Fruit fly (Drosophila melanogaster) whole organism, embryonic: ENCODE measurements around the gene RabX6.

Source experiments
- ATbp ChIP-seq: fragments of 200-800 bp; sonication (Bioruptor generic); optimal IDR thresholded peaks from 2 replicates; lab custom pipeline; 2017; ENCODE audit warnings: missing biosample characterization, mild to moderate bottlenecking, missing genetic modification characterization, missing genetic modification reagents
- B-H1 ChIP-seq: fragments of 200-800 bp; sonication (Bioruptor generic); IDR thresholded peaks from 3 replicates; pipeline ENCODE4 v1.3.6; 2022; ENCODE audit warnings: missing biosample characterization, missing genetic modification characterization
- B-H2 ChIP-seq: fragments of 200-800 bp; sonication (Bioruptor generic); optimal IDR thresholded peaks from 2 replicates; lab custom pipeline; 2018; ENCODE audit warnings: missing biosample characterization, mild to moderate bottlenecking, missing genetic modification characterization
- CG10267 ChIP-seq: fragments of 200-800 bp; sonication (Bioruptor generic); optimal IDR thresholded peaks from 2 replicates; lab custom pipeline; 2018; ENCODE audit warnings: missing biosample characterization, mild to moderate bottlenecking, missing genetic modification characterization, moderate library complexity
- CG10565 ChIP-seq: fragments of 200-800 bp; sonication (Bioruptor generic); optimal IDR thresholded peaks from 3 replicates; lab custom pipeline; 2016; ENCODE audit warnings: missing biosample characterization, mild to moderate bottlenecking, missing genetic modification characterization
- CG11085 ChIP-seq: fragments of 200-800 bp; sonication (Bioruptor generic); IDR thresholded peaks from 2 replicates; pipeline ENCODE4 v1.3.6; 2022; ENCODE audit warnings: missing biosample characterization, missing genetic modification characterization
- CG13296 ChIP-seq: fragments of 200-800 bp; sonication (Bioruptor generic); optimal IDR thresholded peaks from 3 replicates; lab custom pipeline; 2018; ENCODE audit warnings: missing biosample characterization, mild to moderate bottlenecking, missing genetic modification characterization
- CG15514 ChIP-seq: fragments of 200-800 bp; sonication (Bioruptor generic); optimal IDR thresholded peaks from 3 replicates; lab custom pipeline; 2017; ENCODE audit warnings: missing biosample characterization, missing genetic modification characterization, mild to moderate bottlenecking, moderate library complexity, missing genetic modification reagents
- CG1602 ChIP-seq: fragments of 200-800 bp; sonication (Bioruptor generic); optimal IDR thresholded peaks from 3 replicates; lab custom pipeline; 2016; ENCODE audit warnings: missing biosample characterization, missing genetic modification characterization
- CG17186 ChIP-seq: fragments of 200-800 bp; sonication (Bioruptor generic); optimal IDR thresholded peaks from 3 replicates; lab custom pipeline; 2017; ENCODE audit warnings: missing biosample characterization, missing genetic modification reagents, missing genetic modification characterization
- CG17829 ChIP-seq: fragments of 200-800 bp; optimal IDR thresholded peaks from 2 replicates; lab custom pipeline; 2019; ENCODE audit warnings: missing biosample characterization, mild to moderate bottlenecking, missing genetic modification characterization, moderate library complexity
- CG18011 ChIP-seq: fragments of 200-800 bp; sonication (Bioruptor generic); optimal IDR thresholded peaks from 2 replicates; lab custom pipeline; 2017; ENCODE audit warnings: missing biosample characterization, missing genetic modification characterization, mild to moderate bottlenecking, moderate library complexity, missing genotype
- CG1832 ChIP-seq: fragments of 200-800 bp; sonication (Bioruptor generic); optimal IDR thresholded peaks from 2 replicates; lab custom pipeline; 2017; ENCODE audit warnings: missing biosample characterization, mild to moderate bottlenecking, missing genetic modification characterization, inconsistent platforms
- CG2199 ChIP-seq: fragments of 200-800 bp; sonication (Bioruptor generic); IDR thresholded peaks from 3 replicates; pipeline ENCODE4 v1.3.6; 2022; ENCODE audit warnings: missing biosample characterization, missing genetic modification characterization
- CG32767 ChIP-seq: fragments of 200-800 bp; sonication (Bioruptor generic); IDR thresholded peaks from 2 replicates; pipeline ENCODE4 v1.3.6; 2022; ENCODE audit warnings: missing biosample characterization, missing genetic modification characterization
- CG4328 ChIP-seq: fragments of 200-800 bp; sonication (Bioruptor generic); optimal IDR thresholded peaks from 3 replicates; lab custom pipeline; 2017; ENCODE audit warnings: missing biosample characterization, missing genetic modification reagents, missing genetic modification characterization
- CG4424 ChIP-seq: fragments of 200-800 bp; sonication (Bioruptor generic); optimal IDR thresholded peaks from 3 replicates; lab custom pipeline; 2016; ENCODE audit warnings: missing biosample characterization, missing genetic modification characterization
- CG4854 ChIP-seq: fragments of 200-800 bp; sonication (Bioruptor generic); optimal IDR thresholded peaks from 2 replicates; lab custom pipeline; 2016; ENCODE audit warnings: missing biosample characterization, missing genetic modification characterization, inconsistent platforms
- CG5180 ChIP-seq: fragments of 200-800 bp; sonication (Bioruptor generic); optimal IDR thresholded peaks from 3 replicates; lab custom pipeline; 2017; ENCODE audit warnings: missing biosample characterization, missing genetic modification characterization, mild to moderate bottlenecking, moderate library complexity, missing genetic modification reagents
- CG6175 ChIP-seq: fragments of 200-800 bp; sonication (Bioruptor generic); IDR thresholded peaks from 3 replicates; pipeline ENCODE4 v1.3.6; 2022; ENCODE audit warnings: missing biosample characterization, missing genetic modification characterization
- CG9797 ChIP-seq: fragments of 200-800 bp; sonication (Bioruptor generic); optimal IDR thresholded peaks from 3 replicates; lab custom pipeline; 2018; ENCODE audit warnings: missing biosample characterization, mild to moderate bottlenecking, missing genetic modification characterization
- Dip2 ChIP-seq: fragments of 200-800 bp; sonication (Bioruptor generic); IDR thresholded peaks from 2 replicates; pipeline ENCODE4 v1.3.6; 2022; ENCODE audit warnings: missing biosample characterization, missing genetic modification characterization
- Dref ChIP-seq: fragments of 200-800 bp; sonication (Bioruptor generic); IDR thresholded peaks from 2 replicates; pipeline ENCODE4 v1.3.6; 2022; ENCODE audit warnings: missing biosample characterization, missing genetic modification characterization
- Elba2 ChIP-seq: fragments of 200-800 bp; sonication (Bioruptor generic); optimal IDR thresholded peaks from 3 replicates; lab custom pipeline; 2016; ENCODE audit warnings: missing biosample characterization, missing genetic modification characterization
- Fer3 ChIP-seq: fragments of 200-800 bp; sonication (Bioruptor generic); optimal IDR thresholded peaks from 2 replicates; lab custom pipeline; 2018; ENCODE audit warnings: missing biosample characterization, mild to moderate bottlenecking, missing genetic modification characterization, moderate library complexity
- Hey ChIP-seq: fragments of 200-800 bp; sonication (Bioruptor generic); optimal IDR thresholded peaks from 3 replicates; lab custom pipeline; 2018; ENCODE audit warnings: missing biosample characterization, mild to moderate bottlenecking, missing genetic modification characterization
- Nf-YA ChIP-seq: fragments of 200-800 bp; sonication (Bioruptor generic); IDR thresholded peaks from 2 replicates; pipeline ENCODE4 v1.3.6; 2022; ENCODE audit warnings: missing biosample characterization, missing genetic modification characterization
- Nf-YC ChIP-seq: fragments of 200-800 bp; optimal IDR thresholded peaks from 3 replicates; lab custom pipeline; 2019; ENCODE audit warnings: missing biosample characterization, mild to moderate bottlenecking, missing genetic modification characterization, moderate library complexity
- Opbp ChIP-seq: fragments of 200-800 bp; sonication (Bioruptor generic); IDR thresholded peaks from 3 replicates; pipeline ENCODE4 v1.3.6; 2022; ENCODE audit warnings: missing biosample characterization, missing genetic modification characterization; ENCODE audit not compliant: partially characterized antibody
- Poxn ChIP-seq: fragments of 200-800 bp; sonication (Bioruptor generic); IDR thresholded peaks from 2 replicates; pipeline ENCODE4 v1.3.6; 2022; ENCODE audit warnings: missing biosample characterization, missing genetic modification characterization
- Sox102F ChIP-seq: fragments of 200-800 bp; sonication (Bioruptor generic); optimal IDR thresholded peaks from 2 replicates; lab custom pipeline; 2018; ENCODE audit warnings: missing biosample characterization, mild to moderate bottlenecking, missing genetic modification characterization, moderate library complexity
- Sry-β ChIP-seq: fragments of 200-800 bp; sonication (Bioruptor generic); optimal IDR thresholded peaks from 2 replicates; lab custom pipeline; 2018; ENCODE audit warnings: missing biosample characterization, mild to moderate bottlenecking, missing genetic modification characterization, moderate library complexity
- btn ChIP-seq: fragments of 200-800 bp; sonication (Bioruptor generic); optimal IDR thresholded peaks from 2 replicates; lab custom pipeline; 2016; ENCODE audit warnings: missing biosample characterization, missing genetic modification characterization
- caup ChIP-seq: fragments of 200-800 bp; sonication (Bioruptor generic); optimal IDR thresholded peaks from 3 replicates; lab custom pipeline; 2017; ENCODE audit warnings: missing biosample characterization, mild to moderate bottlenecking, missing genetic modification characterization, moderate library complexity; ENCODE audit not compliant: severe bottlenecking
- disco-r ChIP-seq: fragments of 200-800 bp; sonication (Bioruptor generic); optimal IDR thresholded peaks from 2 replicates; lab custom pipeline; 2016; ENCODE audit warnings: missing biosample characterization, missing genetic modification characterization
- ewg ChIP-seq: fragments of 200-800 bp; sonication (Bioruptor generic); optimal IDR thresholded peaks from 3 replicates; lab custom pipeline; 2017; ENCODE audit warnings: mild to moderate bottlenecking, missing biosample characterization, missing genetic modification reagents, missing genetic modification characterization
- exex ChIP-seq: fragments of 200-800 bp; sonication (Bioruptor generic); optimal IDR thresholded peaks from 4 replicates; lab custom pipeline; 2018; ENCODE audit warnings: missing biosample characterization, mild to moderate bottlenecking, missing genetic modification characterization, moderate library complexity
- eyg ChIP-seq: fragments of 200-800 bp; sonication (Bioruptor generic); optimal IDR thresholded peaks from 3 replicates; lab custom pipeline; 2016; ENCODE audit warnings: missing biosample characterization, missing genetic modification characterization
- fd64A ChIP-seq: fragments of 200-800 bp; sonication (Bioruptor generic); optimal IDR thresholded peaks from 3 replicates; lab custom pipeline; 2018; ENCODE audit warnings: missing biosample characterization, mild to moderate bottlenecking, missing genetic modification characterization
- gfzf ChIP-seq: fragments of 200-800 bp; sonication (Bioruptor generic); optimal IDR thresholded peaks from 2 replicates; lab custom pipeline; 2016; ENCODE audit warnings: missing biosample characterization, mild to moderate bottlenecking, missing genetic modification characterization, moderate library complexity
- ham ChIP-seq: fragments of 200-800 bp; sonication (Bioruptor generic); IDR thresholded peaks from 2 replicates; pipeline ENCODE4 v1.3.6; 2022; ENCODE audit warnings: missing biosample characterization, missing genetic modification characterization
- mld ChIP-seq: fragments of 200-800 bp; sonication (Bioruptor generic); IDR thresholded peaks from 3 replicates; pipeline ENCODE4 v1.3.6; 2022; ENCODE audit warnings: missing biosample characterization, missing genetic modification characterization; ENCODE audit not compliant: partially characterized antibody
- nerfin-1 ChIP-seq: fragments of 200-800 bp; sonication (Bioruptor generic); optimal IDR thresholded peaks from 3 replicates; lab custom pipeline; 2019; ENCODE audit warnings: missing biosample characterization, mild to moderate bottlenecking, missing genetic modification characterization, moderate library complexity
- org-1 ChIP-seq: fragments of 200-800 bp; sonication (Bioruptor generic); optimal IDR thresholded peaks from 2 replicates; lab custom pipeline; 2017; ENCODE audit warnings: missing biosample characterization, missing genetic modification characterization
- pnt ChIP-seq: fragments of 200-800 bp; sonication (Bioruptor generic); optimal IDR thresholded peaks from 3 replicates; lab custom pipeline; 2016; ENCODE audit warnings: missing biosample characterization, missing genetic modification characterization
- pum ChIP-seq: fragments of 200-800 bp; sonication (Bioruptor generic); optimal IDR thresholded peaks from 2 replicates; lab custom pipeline; 2016; ENCODE audit warnings: missing biosample characterization, missing genetic modification characterization
- shn ChIP-seq: fragments of 200-800 bp; sonication (Bioruptor generic); optimal IDR thresholded peaks from 3 replicates; lab custom pipeline; 2016; ENCODE audit warnings: missing biosample characterization, missing genetic modification characterization
- sob ChIP-seq: fragments of 200-800 bp; sonication (Bioruptor generic); IDR thresholded peaks from 2 replicates; pipeline ENCODE4 v1.3.6; 2022; ENCODE audit warnings: missing biosample characterization, missing genetic modification characterization
- zen ChIP-seq: fragments of 200-800 bp; sonication (Bioruptor generic); optimal IDR thresholded peaks from 3 replicates; lab custom pipeline; 2018; ENCODE audit warnings: missing biosample characterization, mild to moderate bottlenecking, missing genetic modification characterization, moderate library complexity
- zen2 ChIP-seq: fragments of 200-800 bp; sonication (Bioruptor generic); IDR thresholded peaks from 3 replicates; pipeline ENCODE4 v1.3.6; 2022; ENCODE audit warnings: missing biosample characterization, missing genetic modification characterization; ENCODE audit not compliant: partially characterized antibody

RabX6 gene

dm6 chr3L:654019-654418 is 36.3 kb upstream of the RabX6 start, which contains the start of the genes MED30 and Rev1 (continued):
- TF ChIP-seq Opbp (0 out of 3 replicates have a peak, but pooled peaks have one; percentile 8), shn (GFP tag; lab: Kevin White, UChicago) (peak; percentile 97), ewg (GFP tag; lab: Kevin White, UChicago) (peak; percentile 82), Elba2 (GFP tag; lab: Kevin White, UChicago) (peak; percentile 43), mld (GFP tag; lab: Robert Waterston, UW) (no peak), caup (GFP tag; lab: Kevin White, UChicago) (peak; percentile 93), B-H1 (peak; percentile 85), CG1602 (peak; percentile 93), exex (tag; lab: Kevin White, UChicago) (peak; percentile 82), btn (peak; percentile 86), CG17829 (peak; percentile 91), CG5180 (peak; percentile 68), Sry-β (GFP tag; lab: Kevin White, UChicago) (peak; percentile 31), ATbp (GFP tag; lab: Kevin White, UChicago) (peak; percentile 86), disco-r (GFP tag; lab: Kevin White, UChicago) (peak; percentile 86), CG15514 (GFP tag; lab: Kevin White, UChicago) (peak; percentile 90), CG9797 (GFP tag; lab: Kevin White, UChicago) (peak; percentile 45), nerfin-1 (tag; lab: Kevin White, UChicago) (peak; percentile 89), CG10267 (peak; percentile 99), CG4854 (GFP tag; lab: Kevin White, UChicago) (peak; percentile 92), Dip2 (GFP tag; lab: Robert Waterston, UW) (no peak), CG2199 (GFP tag; lab: Robert Waterston, UW) (peak; percentile 93), eyg (peak; percentile 95), Dref (GFP tag; lab: Robert Waterston, UW) (peak; percentile 70), Nf-YA (GFP tag; lab: Robert Waterston, UW) (peak; percentile 85), Sox102F (GFP tag; lab: Kevin White, UChicago) (peak; percentile 94), CG18011 (GFP tag; lab: Kevin White, UChicago) (peak; percentile 89), gfzf (GFP tag; lab: Kevin White, UChicago) (peak; percentile 48), Fer3 (tag; lab: Kevin White, UChicago) (peak; percentile 93), CG32767 (GFP tag; lab: Robert Waterston, UW) (peak; percentile 87), pnt (peak; percentile 96), B-H2 (GFP tag; lab: Kevin White, UChicago) (no peak), CG11085 (GFP tag; lab: Robert Waterston, UW) (peak; percentile 89), CG4424 (GFP tag; lab: Kevin White, UChicago) (peak; percentile 91), org-1 (GFP tag; lab: Kevin White, UChicago) (peak; percentile 75), Nf-YC (tag; lab: Kevin White, UChicago) (peak; percentile 86), Poxn (GFP tag; lab: Robert Waterston, UW) (peak; percentile 75), zen (tag; lab: Kevin White, UChicago) (peak; percentile 89), CG17186 (GFP tag; lab: Kevin White, UChicago) (peak; percentile 60), CG10565 (peak; percentile 54), CG4328 (GFP tag; lab: Kevin White, UChicago) (peak; percentile 83), Hey (tag; lab: Kevin White, UChicago) (peak; percentile 61), pum (peak; percentile 97), CG6175 (GFP tag; lab: Robert Waterston, UW) (peak; percentile 78; the same call in 2 of the 3 replicates), fd64A (peak; percentile 65), CG1832 (GFP tag; lab: Kevin White, UChicago) (no peak), CG13296 (GFP tag; lab: Kevin White, UChicago) (peak; percentile 93), zen2 (GFP tag; lab: Robert Waterston, UW) (no peak; the same call in 2 of the 3 replicates), ham (peak; percentile 74; the same call in 1 of the 2 replicates), sob (GFP tag; lab: Robert Waterston, UW) (peak; percentile 72)
